Fruit fly (Drosophila melanogaster) whole organism, wandering third instar larva: ENCODE measurements around the gene Usp32.

Source experiments
- Hr78 ChIP-seq: fragments of >200 bp; optimal IDR thresholded peaks from 2 replicates; lab custom pipeline; 2017; ENCODE audit warnings: missing biosample characterization, missing genetic modification characterization
- Vsx2 ChIP-seq: fragments of 200-300, 225-300 bp; sonication (Bioruptor generic); optimal IDR thresholded peaks from 2 replicates; lab custom pipeline; 2018; ENCODE audit warnings: missing biosample characterization, missing genetic modification characterization; ENCODE audit not compliant: partially characterized antibody
- h ChIP-seq: fragments of 200-800 bp; sonication (Bioruptor generic); optimal IDR thresholded peaks from 3 replicates; lab custom pipeline; 2016; ENCODE audit warnings: missing biosample characterization, mild to moderate bottlenecking, missing genetic modification characterization

DNA sequence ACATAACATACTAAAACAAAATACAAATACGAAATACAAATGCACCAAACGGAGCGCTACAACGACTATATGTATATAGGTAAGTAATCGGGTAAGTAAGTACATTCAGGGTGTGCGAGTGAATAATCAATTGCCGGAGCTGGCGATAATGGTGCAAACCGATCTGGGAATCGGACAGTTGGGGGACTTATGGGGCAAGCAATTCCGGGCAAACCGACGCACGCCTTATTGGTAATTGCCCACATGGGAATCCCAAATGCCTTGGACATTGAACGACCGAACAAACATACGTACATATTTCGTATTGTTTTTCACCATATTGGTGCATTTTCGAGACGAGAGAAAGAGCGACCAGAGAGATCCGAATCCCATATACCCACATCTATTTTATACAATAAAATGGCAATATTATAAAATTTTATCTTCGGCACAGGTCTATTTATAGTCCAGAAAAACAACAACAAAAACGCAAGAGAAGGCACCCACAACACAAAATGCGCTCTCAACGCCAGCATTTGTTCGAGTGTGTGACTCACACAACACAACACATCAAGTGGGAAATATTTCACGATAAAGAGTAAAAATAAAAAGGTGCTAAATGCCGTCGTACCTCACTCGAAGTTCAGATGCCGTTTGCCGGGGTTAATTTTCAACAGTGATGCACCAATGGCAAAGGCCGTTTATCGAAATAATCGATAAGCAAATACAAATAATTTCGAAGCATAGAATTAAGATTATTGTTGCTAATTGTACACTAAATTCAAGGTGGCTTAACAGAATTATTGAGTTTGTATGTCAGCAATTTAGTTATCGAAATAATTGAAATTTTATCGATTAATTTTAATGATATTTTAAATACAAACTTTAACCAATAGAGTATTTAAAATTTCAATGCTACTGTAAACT lies 29.5 kb downstream of the Usp32 start:
- TF ChIP-seq h (GFP tag; lab: Kevin White, UChicago), result peak; percentile 57
- no peak for TF ChIP-seq Hr78
- TF ChIP-seq Vsx2 (GFP tag; lab: Kevin White, UChicago), result no peak
